Worm (Caenorhabditis elegans) whole organism, mixed stage, embryonic: ENCODE data around the gene trap-3.
A peak's percentile ranks its signal among the peaks of the same experiment; 100 is the strongest.

Experiments used
- M03D4.4 ChIP-seq: sonication (generic microtip); optimal IDR thresholded peaks from 2 replicates; lab custom pipeline; 2017; ENCODE audit warnings: mild to moderate bottlenecking, missing genetic modification characterization, missing compliant biosample characterization
- bed-3 ChIP-seq: fragments of 200-800 bp; sonication (Bioruptor generic); optimal IDR thresholded peaks from 3 replicates; lab custom pipeline; 2018; ENCODE audit warnings: mild to moderate bottlenecking, missing genetic modification characterization, moderate library complexity, missing compliant biosample characterization
- blmp-1 ChIP-seq: fragments of 150-350 bp; optimal IDR thresholded peaks from 2 replicates; lab custom pipeline; 2014; ENCODE audit warnings: missing biosample characterization, missing genetic modification characterization
- ceh-39 ChIP-seq: fragments of 150-350 bp; optimal IDR thresholded peaks from 2 replicates; lab custom pipeline; 2014; ENCODE audit warnings: missing biosample characterization, missing genetic modification characterization
- ceh-43 ChIP-seq: fragments of 200-800 bp; sonication (Bioruptor generic); optimal IDR thresholded peaks from 2 replicates; lab custom pipeline; 2018; ENCODE audit warnings: mild to moderate bottlenecking, missing genetic modification characterization, moderate library complexity, missing compliant biosample characterization
- ceh-83 ChIP-seq: fragments of 200-800 bp; sonication (Bioruptor generic); optimal IDR thresholded peaks from 2 replicates; lab custom pipeline; 2018; ENCODE audit warnings: mild to moderate bottlenecking, missing genetic modification characterization, missing compliant biosample characterization
- ces-1 ChIP-seq: fragments of 150-350 bp; optimal IDR thresholded peaks from 2 replicates; lab custom pipeline; 2014; ENCODE audit warnings: missing biosample characterization, missing genetic modification reagents, missing genetic modification characterization
- cnd-1 ChIP-seq: fragments of 200-800 bp; sonication (Bioruptor generic); optimal IDR thresholded peaks from 2 replicates; lab custom pipeline; 2018; ENCODE audit warnings: mild to moderate bottlenecking, missing genetic modification characterization, missing compliant biosample characterization
- elt-1 ChIP-seq: sonication (generic microtip); optimal IDR thresholded peaks from 2 replicates; lab custom pipeline; 2017; ENCODE audit warnings: missing genetic modification characterization, mild to moderate bottlenecking, missing compliant biosample characterization, antibody characterized with exemption, moderate library complexity, borderline replicate concordance; ENCODE audit not compliant: insufficient read depth
- elt-3 ChIP-seq: fragments of 150-350 bp; optimal IDR thresholded peaks from 2 replicates; lab custom pipeline; 2014; ENCODE audit warnings: missing biosample characterization, missing genetic modification characterization
- flh-1 ChIP-seq: fragments of 200-800 bp; sonication (Bioruptor generic); optimal IDR thresholded peaks from 2 replicates; lab custom pipeline; 2018; ENCODE audit warnings: mild to moderate bottlenecking, missing genetic modification characterization, moderate library complexity, missing compliant biosample characterization
- ham-2 ChIP-seq: fragments of 200-800 bp; sonication (Bioruptor generic); optimal IDR thresholded peaks from 2 replicates; lab custom pipeline; 2018; ENCODE audit warnings: mild to moderate bottlenecking, missing genetic modification characterization, missing compliant biosample characterization
- hlh-1 ChIP-seq: fragments of 150-350 bp; optimal IDR thresholded peaks from 2 replicates; lab custom pipeline; 2014; ENCODE audit warnings: missing biosample characterization, missing genetic modification reagents, missing genetic modification characterization
- lin-13 ChIP-seq: fragments of 150-350 bp; optimal IDR thresholded peaks from 2 replicates; lab custom pipeline; 2014; ENCODE audit warnings: missing biosample characterization, missing genetic modification characterization
- lin-32 ChIP-seq: fragments of 200-800 bp; sonication (Bioruptor generic); optimal IDR thresholded peaks from 2 replicates; lab custom pipeline; 2018; ENCODE audit warnings: mild to moderate bottlenecking, missing genetic modification characterization, missing compliant biosample characterization
- lsy-2 ChIP-seq: fragments of 150-350 bp; optimal IDR thresholded peaks from 2 replicates; lab custom pipeline; 2014; ENCODE audit warnings: missing biosample characterization, missing genetic modification characterization
- mab-5 ChIP-seq: fragments of 150-350 bp; optimal IDR thresholded peaks from 2 replicates; lab custom pipeline; 2014; ENCODE audit warnings: missing biosample characterization, missing genetic modification characterization
- mep-1 ChIP-seq: fragments of 150-350 bp; optimal IDR thresholded peaks from 2 replicates; lab custom pipeline; 2017; ENCODE audit warnings: missing biosample characterization, missing genetic modification reagents, missing genetic modification characterization, inconsistent platforms
- mls-2 ChIP-seq: sonication (generic microtip); optimal IDR thresholded peaks from 2 replicates; lab custom pipeline; 2016; ENCODE audit warnings: mild to moderate bottlenecking, missing genetic modification characterization, moderate library complexity, missing compliant biosample characterization
- nhr-12 ChIP-seq: fragments of 150-350 bp; optimal IDR thresholded peaks from 2 replicates; lab custom pipeline; 2014; ENCODE audit warnings: missing biosample characterization, missing genetic modification characterization
- nhr-2 ChIP-seq: fragments of 150-350 bp; optimal IDR thresholded peaks from 2 replicates; lab custom pipeline; 2014; ENCODE audit warnings: missing biosample characterization, missing genetic modification characterization
- nhr-28 ChIP-seq: fragments of 150-350 bp; optimal IDR thresholded peaks from 2 replicates; lab custom pipeline; 2014; ENCODE audit warnings: missing biosample characterization, missing genetic modification characterization
- nhr-76 ChIP-seq: sonication (generic microtip); optimal IDR thresholded peaks from 2 replicates; lab custom pipeline; 2017; ENCODE audit warnings: missing biosample characterization, missing genetic modification characterization
- pha-4 ChIP-seq: fragments of 150-350 bp; optimal IDR thresholded peaks from 2 replicates; lab custom pipeline; 2018; ENCODE audit warnings: missing biosample characterization, missing genetic modification reagents, missing genetic modification characterization
- sem-2 ChIP-seq: fragments of 200-800 bp; sonication (Bioruptor generic); optimal IDR thresholded peaks from 2 replicates; lab custom pipeline; 2018; ENCODE audit warnings: mild to moderate bottlenecking, missing genetic modification characterization, missing compliant biosample characterization
- snpc-4 ChIP-seq: fragments of 150-350 bp; optimal IDR thresholded peaks from 2 replicates; lab custom pipeline; 2014; ENCODE audit warnings: missing biosample characterization, missing genetic modification characterization
- sptf-1 ChIP-seq: sonication (generic microtip); optimal IDR thresholded peaks from 2 replicates; lab custom pipeline; 2017; ENCODE audit warnings: mild to moderate bottlenecking, missing genetic modification characterization, moderate library complexity, missing compliant biosample characterization
- tbx-8 ChIP-seq: fragments of 200-800 bp; sonication (Bioruptor generic); optimal IDR thresholded peaks from 2 replicates; lab custom pipeline; 2018; ENCODE audit warnings: mild to moderate bottlenecking, missing genetic modification characterization, moderate library complexity, missing compliant biosample characterization
- unc-120 ChIP-seq: sonication (generic microtip); optimal IDR thresholded peaks from 2 replicates; lab custom pipeline; 2017; ENCODE audit warnings: missing genetic modification characterization, missing compliant biosample characterization; ENCODE audit not compliant: poor library complexity, severe bottlenecking
- unc-39 ChIP-seq: fragments of 150-350 bp; optimal IDR thresholded peaks from 2 replicates; lab custom pipeline; 2014; ENCODE audit warnings: missing biosample characterization, missing genetic modification characterization
- unc-62 ChIP-seq: fragments of 150-350 bp; optimal IDR thresholded peaks from 2 replicates; lab custom pipeline; 2014; ENCODE audit warnings: missing biosample characterization, missing genetic modification reagents, missing genetic modification characterization
- zip-8 ChIP-seq: fragments of 150-350 bp; optimal IDR thresholded peaks from 2 replicates; lab custom pipeline; 2014; ENCODE audit warnings: missing biosample characterization, missing genetic modification characterization
- ztf-11 ChIP-seq: fragments of 150-350 bp; optimal IDR thresholded peaks from 2 replicates; lab custom pipeline; 2014; ENCODE audit warnings: missing biosample characterization, missing genetic modification characterization

Gene trap-3

ce11 chrIV:2395997-2396396 is 6.8 kb downstream of the trap-3 start:
- TF ChIP-seq pha-4 (no peak), unc-39 (tag; lab: Kevin White, UChicago) (no peak), ceh-39 (tag; lab: Kevin White, UChicago) (no peak), flh-1 (GFP tag; lab: Kevin White, UChicago) (no peak), unc-62 (no peak), nhr-28 (tag; lab: Kevin White, UChicago) (no peak), ztf-11 (tag; lab: Kevin White, UChicago) (no peak), tbx-8 (no peak), ces-1 (no peak), nhr-12 (tag; lab: Kevin White, UChicago) (no peak), M03D4.4 (no peak), blmp-1 (tag; lab: Kevin White, UChicago) (no peak), bed-3 (GFP tag; lab: Kevin White, UChicago) (no peak)

ce11 chrIV:2398317-2398716 is 9.1 kb downstream of the trap-3 start:
- TF ChIP-seq lsy-2 (tag; lab: Kevin White, UChicago) (no peak), ham-2 (GFP tag; lab: Kevin White, UChicago) (peak; percentile 18)
- TF ChIP-seq, all 35 proteins: peak for 1

ce11 chrIV:2399420-2399819 is 10.2 kb downstream of the trap-3 start, which contains the start of gene Y38F2AR.10:
Gene Y38F2AR.10 (minus strand): TSS chrIV:2399520.
- TF ChIP-seq flh-1 (GFP tag; lab: Kevin White, UChicago) = no peak
- TF ChIP-seq elt-1 (tag; lab: Kevin White, UChicago) = no peak
- no peak for TF ChIP-seq ceh-43 (GFP tag; lab: Kevin White, UChicago)
- no peak for TF ChIP-seq sem-2 (GFP tag; lab: Kevin White, UChicago)
- no peak for TF ChIP-seq nhr-12 (tag; lab: Kevin White, UChicago)
- TF ChIP-seq sptf-1 (tag; lab: Kevin White, UChicago) = no peak
- no peak for TF ChIP-seq cnd-1 (tag; lab: Kevin White, UChicago)
- no peak for TF ChIP-seq pha-4
- no peak for TF ChIP-seq lin-32 (GFP tag; lab: Kevin White, UChicago)
- TF ChIP-seq nhr-2 = no peak

ce11 chrIV:2400651-2401050 is 11.4 kb downstream of the trap-3 start:
- TF ChIP-seq lin-13 (no peak), zip-8 (tag; lab: Kevin White, UChicago) (no peak), ceh-43 (GFP tag; lab: Kevin White, UChicago) (no peak), mls-2 (tag; lab: Kevin White, UChicago) (no peak), nhr-76 (tag; lab: Kevin White, UChicago) (no peak), mep-1 (no peak), bed-3 (GFP tag; lab: Kevin White, UChicago) (no peak)
- TF ChIP-seq, all 35 proteins: peak for 0

- TF ChIP-seq cnd-1 (tag; lab: Kevin White, UChicago) (no peak), ceh-43 (GFP tag; lab: Kevin White, UChicago) (no peak), flh-1 (GFP tag; lab: Kevin White, UChicago) (no peak), M03D4.4 (no peak), lin-13 (no peak), nhr-2 (no peak), lsy-2 (tag; lab: Kevin White, UChicago) (no peak)
These were observed 14.1 kb downstream of the trap-3 start for ce11 chrIV:2403374-2403773.

- TF ChIP-seq ztf-11 (tag; lab: Kevin White, UChicago) (no peak), M03D4.4 (no peak), pha-4 (no peak), ces-1 (no peak), elt-3 (tag; lab: Kevin White, UChicago) (no peak)
These were observed 18.5 kb downstream of the trap-3 start for ce11 chrIV:2407704-2408103.

- TF ChIP-seq tbx-8 = peak; percentile 80
- peak; percentile 40 for TF ChIP-seq ces-1
- TF ChIP-seq lin-13 = peak; percentile 61
- TF ChIP-seq nhr-76 (tag; lab: Kevin White, UChicago) = no peak
- peak; percentile 34 for TF ChIP-seq ceh-39 (tag; lab: Kevin White, UChicago)
- TF ChIP-seq mep-1 = peak; percentile 72
- TF ChIP-seq nhr-12 (tag; lab: Kevin White, UChicago) = peak; percentile 46
- TF ChIP-seq sptf-1 (tag; lab: Kevin White, UChicago) = peak; percentile 96
- peak; percentile 90 for TF ChIP-seq sem-2 (GFP tag; lab: Kevin White, UChicago)
- TF ChIP-seq ceh-83 (GFP tag; lab: Kevin White, UChicago) = peak; percentile 95
- TF ChIP-seq zip-8 (tag; lab: Kevin White, UChicago) = no peak
- TF ChIP-seq nhr-28 (tag; lab: Kevin White, UChicago) = peak; percentile 46
- TF ChIP-seq mab-5 = peak; percentile 63
- peak; percentile 42 for TF ChIP-seq pha-4
- TF ChIP-seq M03D4.4 = peak; percentile 95
- no peak for TF ChIP-seq unc-39 (tag; lab: Kevin White, UChicago)
- peak; percentile 73 for TF ChIP-seq flh-1 (GFP tag; lab: Kevin White, UChicago)
- TF ChIP-seq blmp-1 (tag; lab: Kevin White, UChicago) = no peak
- TF ChIP-seq unc-62 = peak; percentile 65
- TF ChIP-seq mls-2 (tag; lab: Kevin White, UChicago) = peak; percentile 95
- peak; percentile 79 for TF ChIP-seq ztf-11 (tag; lab: Kevin White, UChicago)
- TF ChIP-seq snpc-4 (tag; lab: Kevin White, UChicago) = no peak
- TF ChIP-seq elt-3 (tag; lab: Kevin White, UChicago) = no peak
- peak; percentile 95 for TF ChIP-seq hlh-1 (tag; lab: Kevin White, UChicago)
- TF ChIP-seq cnd-1 (tag; lab: Kevin White, UChicago) = peak; percentile 97
- no peak for TF ChIP-seq nhr-2
- peak; percentile 83 for TF ChIP-seq unc-120 (tag; lab: Kevin White, UChicago)
- TF ChIP-seq ham-2 (GFP tag; lab: Kevin White, UChicago) = peak; percentile 96
- peak; percentile 75 for TF ChIP-seq bed-3 (GFP tag; lab: Kevin White, UChicago)
These were observed 19.2 kb downstream of the trap-3 start for ce11 chrIV:2408437-2408836.
